Worm (Caenorhabditis elegans) whole organism, late embryonic: ENCODE measurements around the gene tbx-34.

ENCODE experiments used
- C38D4.7 ChIP-seq: fragments of 200-800 bp; sonication (Bioruptor generic); optimal IDR thresholded peaks from 2 replicates; lab custom pipeline; 2018; ENCODE audit warnings: mild to moderate bottlenecking, missing genetic modification characterization, moderate library complexity, missing compliant biosample characterization
- F13H6.1 ChIP-seq: sonication (generic microtip); optimal IDR thresholded peaks from 2 replicates; lab custom pipeline; 2016; ENCODE audit warnings: missing genetic modification characterization, missing compliant biosample characterization
- K02D7.2 ChIP-seq: sonication (generic microtip); optimal IDR thresholded peaks from 2 replicates; lab custom pipeline; 2017; ENCODE audit warnings: mild to moderate bottlenecking, missing genetic modification characterization, missing compliant biosample characterization
- K09A11.1 ChIP-seq: sonication (generic microtip); optimal IDR thresholded peaks from 2 replicates; lab custom pipeline; 2017; ENCODE audit warnings: antibody characterized with exemption, mild to moderate bottlenecking, missing genetic modification characterization, missing compliant biosample characterization; ENCODE audit not compliant: insufficient read depth
- T23F11.4 ChIP-seq: fragments of 200-800 bp; sonication (Bioruptor generic); optimal IDR thresholded peaks from 2 replicates; lab custom pipeline; 2018; ENCODE audit warnings: mild to moderate bottlenecking, missing genetic modification characterization, missing compliant biosample characterization
- Y22D7AL.16 ChIP-seq: sonication (generic microtip); optimal IDR thresholded peaks from 2 replicates; lab custom pipeline; 2016; ENCODE audit warnings: missing genetic modification characterization, missing compliant biosample characterization
- ahr-1 ChIP-seq: sonication (generic microtip); optimal IDR thresholded peaks from 2 replicates; lab custom pipeline; 2016; ENCODE audit warnings: missing genetic modification characterization, missing compliant biosample characterization
- ceh-14 ChIP-seq: sonication (generic microtip); optimal IDR thresholded peaks from 2 replicates; lab custom pipeline; 2016; ENCODE audit warnings: missing genotype, missing genetic modification characterization, missing compliant biosample characterization
- ceh-18 ChIP-seq: sonication (generic microtip); optimal IDR thresholded peaks from 2 replicates; lab custom pipeline; 2016; ENCODE audit warnings: missing genetic modification characterization, missing compliant biosample characterization
- ceh-19 ChIP-seq: fragments of 200-800 bp; sonication (Bioruptor generic); optimal IDR thresholded peaks from 2 replicates; lab custom pipeline; 2018; ENCODE audit warnings: mild to moderate bottlenecking, missing genetic modification characterization, missing compliant biosample characterization
- ceh-31 ChIP-seq: sonication (generic microtip); optimal IDR thresholded peaks from 2 replicates; lab custom pipeline; 2016; ENCODE audit warnings: missing genetic modification characterization, missing compliant biosample characterization
- ceh-45 ChIP-seq: fragments of 200-800 bp; sonication (Bioruptor generic); IDR thresholded peaks from 2 replicates; pipeline ENCODE4 v1.3.6; 2022; ENCODE audit warnings: missing genetic modification reagents, missing genetic modification characterization, missing compliant biosample characterization
- ceh-9 ChIP-seq: sonication (generic microtip); optimal IDR thresholded peaks from 2 replicates; lab custom pipeline; 2016; ENCODE audit warnings: mild to moderate bottlenecking, missing genetic modification characterization, inconsistent platforms, missing compliant biosample characterization
- elt-2 ChIP-seq: sonication (generic microtip); optimal IDR thresholded peaks from 2 replicates; lab custom pipeline; 2016; ENCODE audit warnings: missing genetic modification reagents, missing genetic modification characterization, missing compliant biosample characterization
- elt-4 ChIP-seq: sonication (generic microtip); optimal IDR thresholded peaks from 2 replicates; lab custom pipeline; 2016; ENCODE audit warnings: missing genetic modification characterization, missing compliant biosample characterization
- ets-4 ChIP-seq: sonication (generic microtip); optimal IDR thresholded peaks from 2 replicates; lab custom pipeline; 2016; ENCODE audit warnings: missing genetic modification characterization, missing compliant biosample characterization
- fax-1 ChIP-seq: sonication (generic microtip); optimal IDR thresholded peaks from 2 replicates; lab custom pipeline; 2016; ENCODE audit warnings: missing genotype, missing genetic modification characterization, missing compliant biosample characterization
- fkh-10 ChIP-seq: fragments of 150-350 bp; optimal IDR thresholded peaks from 2 replicates; lab custom pipeline; 2014; ENCODE audit warnings: missing biosample characterization, missing genetic modification reagents, missing genetic modification characterization
- hlh-15 ChIP-seq: sonication (generic microtip); optimal IDR thresholded peaks from 2 replicates; lab custom pipeline; 2016; ENCODE audit warnings: missing genetic modification characterization, missing compliant biosample characterization
- hlh-30 ChIP-seq: sonication (generic microtip); optimal IDR thresholded peaks from 2 replicates; lab custom pipeline; 2017; ENCODE audit warnings: antibody characterized with exemption, missing genetic modification characterization, missing compliant biosample characterization; ENCODE audit not compliant: insufficient read depth
- hlh-6 ChIP-seq: sonication (generic microtip); optimal IDR thresholded peaks from 2 replicates; lab custom pipeline; 2016; ENCODE audit warnings: missing genotype, missing genetic modification characterization, missing compliant biosample characterization
- mec-3 ChIP-seq: sonication (generic microtip); optimal IDR thresholded peaks from 2 replicates; lab custom pipeline; 2016; ENCODE audit warnings: borderline replicate concordance, missing genetic modification characterization, missing compliant biosample characterization
- nfya-1 ChIP-seq: sonication (generic microtip); optimal IDR thresholded peaks from 2 replicates; lab custom pipeline; 2017; ENCODE audit warnings: missing genetic modification characterization, mild to moderate bottlenecking, missing compliant biosample characterization, antibody characterized with exemption, moderate library complexity
- nhr-11 ChIP-seq: fragments of 150-350 bp; optimal IDR thresholded peaks from 2 replicates; lab custom pipeline; 2014; ENCODE audit warnings: missing biosample characterization, missing genetic modification characterization
- nhr-232 ChIP-seq: sonication (generic microtip); optimal IDR thresholded peaks from 2 replicates; lab custom pipeline; 2016; ENCODE audit warnings: missing genetic modification characterization, missing compliant biosample characterization
- odd-2 ChIP-seq: sonication (generic microtip); optimal IDR thresholded peaks from 2 replicates; lab custom pipeline; 2017; ENCODE audit warnings: antibody characterized with exemption, mild to moderate bottlenecking, missing genetic modification characterization, missing compliant biosample characterization
- pat-9 ChIP-seq: fragments of 200-800 bp; sonication (Bioruptor generic); optimal IDR thresholded peaks from 2 replicates; lab custom pipeline; 2018; ENCODE audit warnings: mild to moderate bottlenecking, missing genetic modification characterization, moderate library complexity, missing compliant biosample characterization
- pqm-1 ChIP-seq: sonication (generic microtip); optimal IDR thresholded peaks from 2 replicates; lab custom pipeline; 2016; ENCODE audit warnings: missing genetic modification characterization, missing compliant biosample characterization
- pros-1 ChIP-seq: fragments of 150-350 bp; optimal IDR thresholded peaks from 2 replicates; lab custom pipeline; 2014; ENCODE audit warnings: missing biosample characterization, missing genetic modification reagents, missing genetic modification characterization
- ref-2 ChIP-seq: sonication (generic microtip); optimal IDR thresholded peaks from 2 replicates; lab custom pipeline; 2016; ENCODE audit warnings: missing genetic modification characterization, missing compliant biosample characterization
- rnt-1 ChIP-seq: sonication (generic microtip); optimal IDR thresholded peaks from 2 replicates; lab custom pipeline; 2016; ENCODE audit warnings: missing genetic modification characterization, missing compliant biosample characterization
- sox-2 ChIP-seq: fragments of 200-800 bp; sonication (Bioruptor generic); IDR thresholded peaks from 2 replicates; pipeline ENCODE4 v1.3.6; 2022; ENCODE audit warnings: missing genetic modification reagents, missing genetic modification characterization, missing compliant biosample characterization
- sox-4 ChIP-seq: sonication (generic microtip); optimal IDR thresholded peaks from 2 replicates; lab custom pipeline; 2017; ENCODE audit warnings: mild to moderate bottlenecking, missing genetic modification characterization, inconsistent platforms, missing compliant biosample characterization
- syd-9 ChIP-seq: sonication (generic microtip); optimal IDR thresholded peaks from 2 replicates; lab custom pipeline; 2016; ENCODE audit warnings: mild to moderate bottlenecking, missing genetic modification characterization, moderate library complexity, missing compliant biosample characterization
- tbx-2 ChIP-seq: sonication (generic microtip); optimal IDR thresholded peaks from 2 replicates; lab custom pipeline; 2016; ENCODE audit warnings: missing genetic modification characterization, missing compliant biosample characterization
- ttx-3 ChIP-seq: sonication (generic microtip); optimal IDR thresholded peaks from 2 replicates; lab custom pipeline; 2016; ENCODE audit warnings: missing genetic modification reagents, missing genetic modification characterization, missing compliant biosample characterization
- unc-42 ChIP-seq: sonication (generic microtip); optimal IDR thresholded peaks from 2 replicates; lab custom pipeline; 2016; ENCODE audit warnings: missing genotype, missing genetic modification characterization, missing compliant biosample characterization
- unc-55 ChIP-seq: sonication (generic microtip); optimal IDR thresholded peaks from 2 replicates; lab custom pipeline; 2017; ENCODE audit warnings: missing biosample characterization, missing genetic modification reagents, missing genetic modification characterization

Gene tbx-34

ce11 chrIII:11248897-11249296 lies 30.8 kb upstream of the tbx-34 start:
- TF ChIP-seq sox-2 (GFP tag; lab: Robert Waterston, UW): no peak
- TF ChIP-seq ahr-1 (tag; lab: Kevin White, UChicago): no peak
- TF ChIP-seq pros-1 (tag; lab: Kevin White, UChicago): no peak
- no peak for TF ChIP-seq tbx-2
- TF ChIP-seq T23F11.4 (GFP tag; lab: Kevin White, UChicago): no peak
- TF ChIP-seq hlh-6 (tag; lab: Kevin White, UChicago): no peak
- no peak for TF ChIP-seq ceh-19
- TF ChIP-seq nhr-232 (tag; lab: Kevin White, UChicago): no peak
- no peak for TF ChIP-seq C38D4.7 (GFP tag; lab: Kevin White, UChicago)
- TF ChIP-seq syd-9 (tag; lab: Kevin White, UChicago): no peak
- TF ChIP-seq hlh-15 (tag; lab: Kevin White, UChicago): no peak
- TF ChIP-seq ceh-18 (tag; lab: Kevin White, UChicago): no peak
- no peak for TF ChIP-seq ceh-14 (tag; lab: Kevin White, UChicago)
- TF ChIP-seq ceh-45 (GFP tag; lab: Robert Waterston, UW): no peak
- TF ChIP-seq pqm-1 (tag; lab: Kevin White, UChicago): no peak
- no peak for TF ChIP-seq mec-3
- TF ChIP-seq odd-2 (tag; lab: Kevin White, UChicago): no peak

DNA sequence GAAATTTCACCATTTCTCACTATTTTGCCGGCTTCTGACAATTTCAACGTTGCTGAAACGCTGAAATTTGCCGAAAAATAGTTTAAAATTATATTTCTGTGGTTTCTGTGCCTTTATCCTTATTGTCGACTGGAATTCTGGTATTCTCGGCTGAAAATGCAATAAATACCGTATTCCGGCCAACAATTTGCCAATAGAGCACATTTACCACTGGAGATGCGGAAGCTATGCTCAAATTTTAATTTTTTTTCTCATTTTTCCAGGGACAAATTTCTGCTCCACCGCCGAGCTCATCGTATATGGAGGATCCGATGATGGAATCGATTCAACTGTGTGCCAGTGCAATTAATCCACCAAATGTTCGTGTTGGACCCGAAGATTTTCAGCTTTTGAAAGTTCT lies 28.5 kb upstream of the tbx-34 start:
- TF ChIP-seq hlh-30 (tag; lab: Kevin White, UChicago): no peak
- no peak for TF ChIP-seq ceh-18 (tag; lab: Kevin White, UChicago)
- no peak for TF ChIP-seq F13H6.1
- no peak for TF ChIP-seq ceh-9
- no peak for TF ChIP-seq K09A11.1 (tag; lab: Kevin White, UChicago)
- no peak for TF ChIP-seq Y22D7AL.16 (tag; lab: Kevin White, UChicago)
- TF ChIP-seq ets-4: no peak
- TF ChIP-seq fax-1 (tag; lab: Kevin White, UChicago): no peak
- no peak for TF ChIP-seq sox-2 (GFP tag; lab: Robert Waterston, UW)
- TF ChIP-seq fkh-10 (GFP tag; lab: Kevin White, UChicago): no peak
- TF ChIP-seq unc-55 (GFP tag; lab: Kevin White, UChicago): no peak
- TF ChIP-seq nhr-232 (tag; lab: Kevin White, UChicago): no peak
- no peak for TF ChIP-seq ref-2 (tag; lab: Kevin White, UChicago)
- TF ChIP-seq nfya-1 (tag; lab: Kevin White, UChicago): no peak
- no peak for TF ChIP-seq sox-4 (tag; lab: Kevin White, UChicago)
- TF ChIP-seq rnt-1 (tag; lab: Kevin White, UChicago): no peak
- no peak for TF ChIP-seq elt-4 (tag; lab: Kevin White, UChicago)

- TF ChIP-seq mec-3 (no peak), unc-42 (tag; lab: Kevin White, UChicago) (no peak), unc-55 (GFP tag; lab: Kevin White, UChicago) (no peak), ttx-3 (tag; lab: Kevin White, UChicago) (no peak), sox-4 (tag; lab: Kevin White, UChicago) (no peak), K02D7.2 (tag; lab: Kevin White, UChicago) (no peak), elt-2 (no peak), hlh-15 (tag; lab: Kevin White, UChicago) (no peak), K09A11.1 (tag; lab: Kevin White, UChicago) (no peak), nhr-11 (tag; lab: Kevin White, UChicago) (no peak), Y22D7AL.16 (tag; lab: Kevin White, UChicago) (no peak), pat-9 (no peak), ceh-31 (tag; lab: Kevin White, UChicago) (no peak)
- TF ChIP-seq, all 69 proteins: peak for 0
Observed at ce11 chrIII:11244820-11245219, 26.8 kb upstream of the tbx-34 start, which contains the start of gene rsks-1. Gene rsks-1, plus strand, starts transcription at chrIII:11245120.
